Fruit fly (Drosophila melanogaster) whole organism, embryonic: ENCODE data around the gene CG32647.
A peak's percentile ranks its signal among the peaks of the same experiment; 100 is the strongest.

Experiments used
- ATbp ChIP-seq: fragments of 200-800 bp; sonication (Bioruptor generic); optimal IDR thresholded peaks from 2 replicates; lab custom pipeline; 2017; ENCODE audit warnings: missing biosample characterization, mild to moderate bottlenecking, missing genetic modification characterization, missing genetic modification reagents
- Antp ChIP-seq: fragments of 200-800 bp; sonication (Bioruptor generic); optimal IDR thresholded peaks from 3 replicates; lab custom pipeline; 2016; ENCODE audit warnings: missing biosample characterization, missing genetic modification characterization
- Asciz ChIP-seq: fragments of 200-800 bp; sonication (Bioruptor generic); optimal IDR thresholded peaks from 2 replicates; lab custom pipeline; 2017; ENCODE audit warnings: missing biosample characterization, mild to moderate bottlenecking, missing genetic modification characterization, missing genetic modification reagents
- BEAF-32 ChIP-seq: fragments of 200-800 bp; sonication (Bioruptor generic); optimal IDR thresholded peaks from 3 replicates; lab custom pipeline; 2017; ENCODE audit warnings: missing biosample characterization, missing genetic modification characterization, mild to moderate bottlenecking, moderate library complexity, missing genetic modification reagents
- CG10274 ChIP-seq: fragments of 200-800 bp; sonication (Bioruptor generic); optimal IDR thresholded peaks from 3 replicates; lab custom pipeline; 2017; ENCODE audit warnings: missing biosample characterization, mild to moderate bottlenecking, missing genetic modification characterization
- CG10979 ChIP-seq: fragments of 200-800 bp; sonication (Bioruptor generic); optimal IDR thresholded peaks from 2 replicates; lab custom pipeline; 2018; ENCODE audit warnings: missing biosample characterization, mild to moderate bottlenecking, missing genetic modification characterization, moderate library complexity
- CG11695 ChIP-seq: fragments of 200-800 bp; sonication (Bioruptor generic); IDR thresholded peaks from 3 replicates; pipeline ENCODE4 v1.3.6; 2022; ENCODE audit warnings: missing biosample characterization, missing genetic modification characterization
- CG15073 ChIP-seq: fragments of 200-800 bp; sonication (Bioruptor generic); optimal IDR thresholded peaks from 2 replicates; lab custom pipeline; 2016; ENCODE audit warnings: missing biosample characterization, missing genetic modification characterization
- CG1603 ChIP-seq: fragments of 200-800 bp; sonication (Bioruptor generic); optimal IDR thresholded peaks from 2 replicates; lab custom pipeline; 2019; ENCODE audit warnings: missing biosample characterization, mild to moderate bottlenecking, missing genetic modification characterization, moderate library complexity
- CG16813 ChIP-seq: fragments of 200-800 bp; sonication (Bioruptor generic); IDR thresholded peaks from 3 replicates; pipeline ENCODE4 v1.3.6; 2022; ENCODE audit warnings: missing biosample characterization, missing genetic modification characterization; ENCODE audit not compliant: partially characterized antibody
- CG17186 ChIP-seq: fragments of 200-800 bp; sonication (Bioruptor generic); optimal IDR thresholded peaks from 3 replicates; lab custom pipeline; 2017; ENCODE audit warnings: missing biosample characterization, missing genetic modification reagents, missing genetic modification characterization
- CG17361 ChIP-seq: fragments of 200-800 bp; sonication (Bioruptor generic); IDR thresholded peaks from 3 replicates; pipeline ENCODE4 v1.3.6; 2022; ENCODE audit warnings: missing biosample characterization, missing genetic modification characterization
- CG2202 ChIP-seq: fragments of 200-800 bp; sonication (Bioruptor generic); optimal IDR thresholded peaks from 2 replicates; lab custom pipeline; 2018; ENCODE audit warnings: missing biosample characterization, mild to moderate bottlenecking, missing genetic modification characterization
- CG31388 ChIP-seq: fragments of 200-800 bp; sonication (Bioruptor generic); optimal IDR thresholded peaks from 2 replicates; lab custom pipeline; 2016; ENCODE audit warnings: missing biosample characterization, missing genetic modification characterization
- CG33213 ChIP-seq: fragments of 200-800 bp; sonication (Bioruptor generic); optimal IDR thresholded peaks from 3 replicates; lab custom pipeline; 2016; ENCODE audit warnings: missing biosample characterization, missing genetic modification characterization
- CG3407 ChIP-seq: fragments of 200-800 bp; sonication (Bioruptor generic); optimal IDR thresholded peaks from 2 replicates; lab custom pipeline; 2018; ENCODE audit warnings: missing biosample characterization, mild to moderate bottlenecking, missing genetic modification characterization
- CG7357 ChIP-seq: fragments of 200-800 bp; sonication (Bioruptor generic); IDR thresholded peaks from 3 replicates; pipeline ENCODE4 v1.3.6; 2022; ENCODE audit warnings: missing biosample characterization, missing genetic modification characterization
- CG7963 ChIP-seq: fragments of 200-800 bp; sonication (Bioruptor generic); IDR thresholded peaks from 3 replicates; pipeline ENCODE4 v1.3.6; 2022; ENCODE audit warnings: missing biosample characterization, missing genetic modification characterization; ENCODE audit not compliant: partially characterized antibody
- CG8765 ChIP-seq: fragments of 200-800 bp; sonication (Bioruptor generic); IDR thresholded peaks from 2 replicates; pipeline ENCODE4 v1.3.6; 2022; ENCODE audit warnings: missing biosample characterization, missing genetic modification characterization
- CG9609 ChIP-seq: fragments of 200-800 bp; sonication (Bioruptor generic); optimal IDR thresholded peaks from 3 replicates; lab custom pipeline; 2016; ENCODE audit warnings: missing biosample characterization, missing genetic modification characterization
- CG9876 ChIP-seq: fragments of 200-800 bp; sonication (Bioruptor generic); optimal IDR thresholded peaks from 2 replicates; lab custom pipeline; 2016; ENCODE audit warnings: missing biosample characterization, missing genetic modification characterization
- Dad ChIP-seq: fragments of 200-800 bp; sonication (Bioruptor generic); optimal IDR thresholded peaks from 3 replicates; lab custom pipeline; 2016; ENCODE audit warnings: missing biosample characterization, missing genetic modification characterization
- Doc2 ChIP-seq: fragments of 200-800 bp; sonication (Bioruptor generic); IDR thresholded peaks from 2 replicates; pipeline ENCODE4 v1.3.6; 2022; ENCODE audit warnings: missing biosample characterization, missing genetic modification characterization
- E2f2 ChIP-seq: fragments of 200-800 bp; sonication (Bioruptor generic); IDR thresholded peaks from 2 replicates; pipeline ENCODE4 v1.3.6; 2022; ENCODE audit warnings: missing biosample characterization, missing genetic modification characterization
- ERR ChIP-seq: fragments of 200-800 bp; sonication (Bioruptor generic); optimal IDR thresholded peaks from 2 replicates; lab custom pipeline; 2016; ENCODE audit warnings: missing biosample characterization, missing genetic modification characterization
- Elba2 ChIP-seq: fragments of 200-800 bp; sonication (Bioruptor generic); optimal IDR thresholded peaks from 3 replicates; lab custom pipeline; 2016; ENCODE audit warnings: missing biosample characterization, missing genetic modification characterization
- Ets97D ChIP-seq: fragments of 200-800 bp; sonication (Bioruptor generic); optimal IDR thresholded peaks from 3 replicates; lab custom pipeline; 2016; ENCODE audit warnings: missing biosample characterization, missing genetic modification characterization
- HHEX ChIP-seq: fragments of 200-800 bp; sonication (Bioruptor generic); optimal IDR thresholded peaks from 3 replicates; lab custom pipeline; 2017; ENCODE audit warnings: missing biosample characterization, mild to moderate bottlenecking, missing genetic modification characterization, missing genetic modification reagents
- Hand ChIP-seq: fragments of 200-800 bp; sonication (Bioruptor generic); optimal IDR thresholded peaks from 2 replicates; lab custom pipeline; 2017; ENCODE audit warnings: mild to moderate bottlenecking, missing biosample characterization, missing genetic modification reagents, missing genetic modification characterization
- HmgZ ChIP-seq: fragments of 200-800 bp; sonication (Bioruptor generic); optimal IDR thresholded peaks from 2 replicates; lab custom pipeline; 2018; ENCODE audit warnings: missing biosample characterization, mild to moderate bottlenecking, missing genetic modification characterization
- Hr51 ChIP-seq, 2 experiments: fragments of 200-800 bp; sonication (Bioruptor generic); optimal IDR thresholded peaks; 2 replicates in 1 of 2; 3 replicates in 1 of 2; lab custom pipeline; 2016 to 2018; ENCODE audit warnings: missing biosample characterization in 2 of 2, missing genetic modification characterization in 2 of 2, mild to moderate bottlenecking in 1 of 2, moderate library complexity in 1 of 2
- Mad ChIP-seq: fragments of 200-800 bp; sonication (Bioruptor generic); optimal IDR thresholded peaks from 2 replicates; lab custom pipeline; 2016; ENCODE audit warnings: missing biosample characterization, missing genetic modification characterization
- NK7.1 ChIP-seq: fragments of 200-800 bp; sonication (Bioruptor generic); optimal IDR thresholded peaks from 3 replicates; lab custom pipeline; 2016; ENCODE audit warnings: missing biosample characterization, missing genetic modification characterization
- Stat92E ChIP-seq, 3 experiments: fragments of >200 bp in 2 of 3; fragments of 200-800 bp in 1 of 3; sonication (Bioruptor generic) in 1 of 3; optimal IDR thresholded peaks; 2 replicates each; lab custom pipeline; 2017 to 2019; ENCODE audit warnings: missing biosample characterization in 3 of 3, missing genetic modification characterization in 3 of 3, mild to moderate bottlenecking in 1 of 3, moderate library complexity in 1 of 3
- Taf1 ChIP-seq: fragments of 200-800 bp; sonication (Bioruptor generic); IDR thresholded peaks from 2 replicates; pipeline ENCODE4 v1.3.6; 2022; ENCODE audit warnings: missing biosample characterization, missing genetic modification characterization
- br ChIP-seq: fragments of >200 bp; optimal IDR thresholded peaks from 2 replicates; lab custom pipeline; 2017
- fd64A ChIP-seq: fragments of 200-800 bp; sonication (Bioruptor generic); optimal IDR thresholded peaks from 3 replicates; lab custom pipeline; 2018; ENCODE audit warnings: missing biosample characterization, mild to moderate bottlenecking, missing genetic modification characterization
- h ChIP-seq: fragments of >200 bp; optimal IDR thresholded peaks from 2 replicates; lab custom pipeline; 2017
- lab ChIP-seq: fragments of 200-800 bp; sonication (Bioruptor generic); optimal IDR thresholded peaks from 3 replicates; lab custom pipeline; 2017; ENCODE audit warnings: missing biosample characterization, missing genetic modification characterization, mild to moderate bottlenecking, moderate library complexity, missing genetic modification reagents
- lbe ChIP-seq: fragments of 200-800 bp; sonication (Bioruptor generic); optimal IDR thresholded peaks from 2 replicates; lab custom pipeline; 2016; ENCODE audit warnings: missing biosample characterization, mild to moderate bottlenecking, missing genetic modification characterization
- mam ChIP-seq: fragments of 200-800 bp; sonication (Bioruptor generic); optimal IDR thresholded peaks from 3 replicates; lab custom pipeline; 2016; ENCODE audit warnings: missing biosample characterization, missing genetic modification characterization
- p53 ChIP-seq: fragments of 200-800 bp; sonication (Bioruptor generic); optimal IDR thresholded peaks from 2 replicates; lab custom pipeline; 2016; ENCODE audit warnings: missing biosample characterization, missing genetic modification characterization
- pho ChIP-seq: fragments of 200-800 bp; sonication (Bioruptor generic); optimal IDR thresholded peaks from 2 replicates; lab custom pipeline; 2016; ENCODE audit warnings: missing biosample characterization, missing genetic modification characterization
- prd ChIP-seq, 3 experiments: fragments of >200 bp in 2 of 3; fragments of 200-800 bp in 1 of 3; sonication (Bioruptor generic) in 1 of 3; optimal IDR thresholded peaks in 2 of 3; IDR thresholded peaks in 1 of 3; 2 replicates in 2 of 3; 3 replicates in 1 of 3; pipeline versions ENCODE4 v1.3.6 to Lab custom; 2017 to 2022; ENCODE audit warnings: missing biosample characterization in 1 of 3, missing genetic modification characterization in 1 of 3
- sc ChIP-seq, 3 experiments: fragments of >200 bp in 2 of 3; fragments of 200-800 bp in 1 of 3; sonication (Bioruptor generic) in 1 of 3; optimal IDR thresholded peaks; 2 replicates in 2 of 3; 3 replicates in 1 of 3; lab custom pipeline; 2017; ENCODE audit warnings: mild to moderate bottlenecking in 1 of 3, missing biosample characterization in 1 of 3, missing genetic modification characterization in 1 of 3, missing genetic modification reagents in 1 of 3
- sug ChIP-seq: fragments of 200-800 bp; optimal IDR thresholded peaks from 2 replicates; lab custom pipeline; 2019; ENCODE audit warnings: missing biosample characterization, mild to moderate bottlenecking, missing genetic modification characterization, moderate library complexity
- ttk ChIP-seq: fragments of 200-800 bp; sonication (Bioruptor generic); IDR thresholded peaks from 2 replicates; pipeline ENCODE4 v2.1.2; 2022; ENCODE audit warnings: missing biosample characterization, missing genetic modification characterization
- wek ChIP-seq: fragments of 200-800 bp; sonication (Bioruptor generic); optimal IDR thresholded peaks from 3 replicates; lab custom pipeline; 2018; ENCODE audit warnings: missing biosample characterization, mild to moderate bottlenecking, missing genetic modification characterization, moderate library complexity

The CG32647 gene

DNA sequence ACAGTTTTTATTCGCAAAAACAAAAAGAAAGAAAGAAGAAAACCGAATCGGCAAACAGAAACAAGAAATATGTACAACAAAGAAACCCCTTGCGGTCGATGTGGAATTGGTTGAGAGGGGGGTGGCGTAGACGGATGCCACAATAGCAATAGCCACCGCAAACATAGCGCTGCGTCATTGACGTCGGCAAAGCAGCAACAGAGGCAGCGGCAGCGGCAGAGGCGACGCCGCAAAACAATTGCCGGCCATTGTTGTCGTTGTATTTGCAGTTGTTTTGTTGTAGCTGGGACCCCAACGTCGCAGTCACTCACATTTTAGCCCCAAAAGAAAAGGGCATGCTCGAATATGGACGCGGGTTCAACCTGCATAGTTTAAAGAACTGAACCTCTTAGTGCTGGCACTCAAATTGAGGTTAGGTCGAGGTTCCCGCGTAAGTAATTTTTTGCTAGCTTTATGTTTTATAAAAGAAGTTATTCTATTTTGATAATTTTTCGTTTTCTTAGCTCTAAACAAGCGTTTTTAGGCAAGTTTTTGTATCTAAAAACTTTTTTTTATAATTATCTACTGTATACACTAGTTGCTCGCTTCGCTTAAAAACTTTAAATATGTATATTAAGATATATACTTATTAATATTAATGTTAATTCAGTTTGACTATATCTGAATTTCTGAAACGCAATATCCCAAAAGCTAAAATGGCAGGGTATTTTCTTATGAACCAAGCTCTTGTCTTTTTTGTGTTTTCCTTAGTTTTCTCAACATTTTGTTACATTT lies 29.0 kb downstream of the CG32647 start (continued):
- TF ChIP-seq Mad (GFP tag; lab: Kevin White, UChicago), result peak; percentile 68
- TF ChIP-seq Antp (GFP tag; lab: Kevin White, UChicago), result peak; percentile 52
- TF ChIP-seq CG10274 (GFP tag; lab: Kevin White, UChicago), result peak; percentile 67
- no peak for TF ChIP-seq ERR (GFP tag; lab: Kevin White, UChicago)
- no peak for TF ChIP-seq HmgZ (tag; lab: Kevin White, UChicago)
- TF ChIP-seq CG33213 (GFP tag; lab: Kevin White, UChicago), result no peak
- no peak for TF ChIP-seq br (lab: Kevin White, UChicago)
- peak; percentile 71 for TF ChIP-seq CG9609
- no peak for TF ChIP-seq Doc2 (GFP tag; lab: Robert Waterston, UW)
- TF ChIP-seq E2f2 (GFP tag; lab: Robert Waterston, UW), result peak; percentile 43; the same call in 1 of the 2 replicates
- TF ChIP-seq ttk (GFP tag; lab: Robert Waterston, UW), result peak; percentile 69; the same call in 1 of the 2 replicates
- no peak for TF ChIP-seq lbe
- TF ChIP-seq CG17186, result no peak
- no peak for TF ChIP-seq BEAF-32
- TF ChIP-seq HHEX, result peak; percentile 84
- TF ChIP-seq Asciz, result peak; percentile 35
- peak; percentile 32 for TF ChIP-seq ATbp (GFP tag; lab: Kevin White, UChicago)
- TF ChIP-seq CG10979 (tag; lab: Kevin White, UChicago), result peak; percentile 55
- TF ChIP-seq CG7963 (GFP tag; lab: Robert Waterston, UW), result no peak
- no peak for TF ChIP-seq h (lab: Kevin White, UChicago)
- no peak for TF ChIP-seq wek (GFP tag; lab: Kevin White, UChicago)
- TF ChIP-seq NK7.1 (GFP tag; lab: Kevin White, UChicago), result no peak
- TF ChIP-seq lab (GFP tag; lab: Kevin White, UChicago), result peak; percentile 65
- no peak for TF ChIP-seq fd64A (GFP tag; lab: Kevin White, UChicago)
- TF ChIP-seq CG2202 (tag; lab: Kevin White, UChicago), result no peak
- peak; percentile 60; the same call in 1 of the 2 replicates for TF ChIP-seq Taf1 (GFP tag; lab: Robert Waterston, UW)
- peak; percentile 87 for TF ChIP-seq CG11695 (GFP tag; lab: Robert Waterston, UW)
- no peak for TF ChIP-seq CG16813 (GFP tag; lab: Robert Waterston, UW)
- no peak for TF ChIP-seq CG15073 (GFP tag; lab: Kevin White, UChicago)
- TF ChIP-seq CG7357 (GFP tag; lab: Robert Waterston, UW), result peak; percentile 75
- TF ChIP-seq Dad (GFP tag; lab: Kevin White, UChicago), result no peak
- peak; percentile 11 for TF ChIP-seq sug (tag; lab: Kevin White, UChicago)
- peak; percentile 44 for TF ChIP-seq CG9876 (GFP tag; lab: Kevin White, UChicago)
- peak; percentile 13 for TF ChIP-seq CG1603 (tag; lab: Kevin White, UChicago)
- no peak for TF ChIP-seq CG8765
- no peak for TF ChIP-seq sc (optimal IDR thresholded peaks at IDR 0.05; lab: Kevin White, UChicago)
- peak; percentile 33 for TF ChIP-seq sc (GFP tag; optimal IDR thresholded peaks at IDR 0.05; lab: Kevin White, UChicago)
- TF ChIP-seq pho (GFP tag; lab: Kevin White, UChicago), result peak; percentile 66
- no peak for TF ChIP-seq Ets97D (GFP tag; lab: Kevin White, UChicago)
- no peak for TF ChIP-seq Stat92E (GFP tag; optimal IDR thresholded peaks at IDR 0.05; lab: Kevin White, UChicago)
- peak; percentile 88 for TF ChIP-seq CG17361
- no peak for TF ChIP-seq p53 (GFP tag; lab: Kevin White, UChicago)
- no peak for TF ChIP-seq Elba2
- peak; percentile 87 for TF ChIP-seq mam (GFP tag; lab: Kevin White, UChicago)
- TF ChIP-seq prd (optimal IDR thresholded peaks at IDR 0.05; lab: Kevin White, UChicago), result no peak
- TF ChIP-seq prd (GFP tag; IDR thresholded peaks at IDR 0.05; lab: Robert Waterston, UW), result peak; percentile 83
- no peak for TF ChIP-seq CG3407
- TF ChIP-seq Hr51 (GFP tag; optimal IDR thresholded peaks at IDR 0.05; lab: Kevin White, UChicago), result peak; percentile 54 to 79
- TF ChIP-seq CG31388 (GFP tag; lab: Kevin White, UChicago), result peak; percentile 1
- peak; percentile 74 for TF ChIP-seq Hand (GFP tag; lab: Kevin White, UChicago)
